Fruit fly (Drosophila melanogaster) whole organism, embryonic: Measurements from ENCODE around the gene Ak1.

Experiments
- Atf-2 ChIP-seq: fragments of 200-800 bp; sonication (Bioruptor generic); optimal IDR thresholded peaks from 2 replicates; lab custom pipeline; 2016; ENCODE audit warnings: missing biosample characterization, missing genetic modification characterization
- B-H2 ChIP-seq: fragments of 200-800 bp; sonication (Bioruptor generic); optimal IDR thresholded peaks from 2 replicates; lab custom pipeline; 2018; ENCODE audit warnings: missing biosample characterization, mild to moderate bottlenecking, missing genetic modification characterization
- CG10654 ChIP-seq: fragments of 200-800 bp; sonication (Bioruptor generic); optimal IDR thresholded peaks from 2 replicates; lab custom pipeline; 2016; ENCODE audit warnings: missing biosample characterization, missing genetic modification characterization
- CG11247 ChIP-seq: fragments of 200-800 bp; sonication (Bioruptor generic); IDR thresholded peaks from 2 replicates; pipeline ENCODE4 v1.3.6; 2022; ENCODE audit warnings: missing biosample characterization, missing genetic modification characterization
- CG12299 ChIP-seq: fragments of 200-800 bp; sonication (Bioruptor generic); optimal IDR thresholded peaks from 2 replicates; lab custom pipeline; 2018; ENCODE audit warnings: missing biosample characterization, mild to moderate bottlenecking, missing genetic modification characterization
- CG12391 ChIP-seq: fragments of 200-800 bp; sonication (Bioruptor generic); optimal IDR thresholded peaks from 3 replicates; lab custom pipeline; 2018; ENCODE audit warnings: missing biosample characterization, mild to moderate bottlenecking, missing genetic modification characterization, moderate library complexity
- CG12744 ChIP-seq: fragments of 200-800 bp; sonication (Bioruptor generic); optimal IDR thresholded peaks from 2 replicates; lab custom pipeline; 2016; ENCODE audit warnings: missing biosample characterization, missing genetic modification characterization
- CG12769 ChIP-seq: fragments of 200-800 bp; sonication (Bioruptor generic); optimal IDR thresholded peaks from 2 replicates; lab custom pipeline; 2019; ENCODE audit warnings: missing biosample characterization, mild to moderate bottlenecking, missing genetic modification characterization, moderate library complexity
- CG13287 ChIP-seq: fragments of 200-800 bp; sonication (Bioruptor generic); IDR thresholded peaks from 2 replicates; pipeline ENCODE4 v1.3.6; 2022; ENCODE audit warnings: missing biosample characterization, missing genetic modification characterization; ENCODE audit not compliant: partially characterized antibody
- CG13296 ChIP-seq: fragments of 200-800 bp; sonication (Bioruptor generic); optimal IDR thresholded peaks from 3 replicates; lab custom pipeline; 2018; ENCODE audit warnings: missing biosample characterization, mild to moderate bottlenecking, missing genetic modification characterization
- CG13894 ChIP-seq: fragments of 200-800 bp; sonication (Bioruptor generic); optimal IDR thresholded peaks from 3 replicates; lab custom pipeline; 2018; ENCODE audit warnings: missing biosample characterization, mild to moderate bottlenecking, missing genetic modification characterization, moderate library complexity
- CG15514 ChIP-seq: fragments of 200-800 bp; sonication (Bioruptor generic); optimal IDR thresholded peaks from 3 replicates; lab custom pipeline; 2017; ENCODE audit warnings: missing biosample characterization, missing genetic modification characterization, mild to moderate bottlenecking, moderate library complexity, missing genetic modification reagents
- CG16779 ChIP-seq: fragments of 200-800 bp; sonication (Bioruptor generic); IDR thresholded peaks from 2 replicates; pipeline ENCODE4 v1.3.6; 2022; ENCODE audit warnings: missing biosample characterization, missing genetic modification characterization
- CG16815 ChIP-seq: fragments of 200-800 bp; sonication (Bioruptor generic); optimal IDR thresholded peaks from 3 replicates; lab custom pipeline; 2017; ENCODE audit warnings: missing biosample characterization, mild to moderate bottlenecking, missing genetic modification characterization
- CG17612 ChIP-seq: fragments of 200-800 bp; sonication (Bioruptor generic); IDR thresholded peaks from 2 replicates; pipeline ENCODE4 v1.3.6; 2022; ENCODE audit warnings: missing biosample characterization, missing genetic modification characterization
- CG18599 ChIP-seq: fragments of 200-800 bp; sonication (Bioruptor generic); optimal IDR thresholded peaks from 3 replicates; lab custom pipeline; 2017; ENCODE audit warnings: missing biosample characterization, missing genetic modification characterization, mild to moderate bottlenecking, moderate library complexity, missing genetic modification reagents
- CG33213 ChIP-seq: fragments of 200-800 bp; sonication (Bioruptor generic); optimal IDR thresholded peaks from 3 replicates; lab custom pipeline; 2016; ENCODE audit warnings: missing biosample characterization, missing genetic modification characterization
- CG4404 ChIP-seq: fragments of 200-800 bp; sonication (Bioruptor generic); IDR thresholded peaks from 2 replicates; pipeline ENCODE4 v1.3.6; 2022; ENCODE audit warnings: missing biosample characterization, missing genetic modification characterization
- CG4820 ChIP-seq: fragments of 200-800 bp; sonication (Bioruptor generic); optimal IDR thresholded peaks from 3 replicates; lab custom pipeline; 2016; ENCODE audit warnings: missing biosample characterization, missing genetic modification characterization
- Elba2 ChIP-seq: fragments of 200-800 bp; sonication (Bioruptor generic); optimal IDR thresholded peaks from 3 replicates; lab custom pipeline; 2016; ENCODE audit warnings: missing biosample characterization, missing genetic modification characterization
- Ets65A ChIP-seq: fragments of 200-800 bp; sonication (Bioruptor generic); peaks from one replicate; lab custom pipeline; 2016; ENCODE audit warnings: missing biosample characterization, missing genetic modification characterization
- HLH3B ChIP-seq: fragments of 200-800 bp; sonication (Bioruptor generic); IDR thresholded peaks from 2 replicates; pipeline ENCODE4 v1.3.6; 2022; ENCODE audit warnings: missing biosample characterization, missing genetic modification characterization
- HLH4C ChIP-seq: fragments of 200-800 bp; sonication (Bioruptor generic); IDR thresholded peaks from 3 replicates; pipeline ENCODE4 v1.3.6; 2022; ENCODE audit warnings: missing biosample characterization, missing genetic modification characterization; ENCODE audit not compliant: partially characterized antibody
- HmgD ChIP-seq: fragments of 200-800 bp; sonication (Bioruptor generic); optimal IDR thresholded peaks from 3 replicates; lab custom pipeline; 2016; ENCODE audit warnings: missing biosample characterization, missing genetic modification characterization
- Hr3 ChIP-seq: fragments of 200-800 bp; sonication (Bioruptor generic); optimal IDR thresholded peaks from 3 replicates; lab custom pipeline; 2016; ENCODE audit warnings: missing biosample characterization, missing genetic modification characterization
- Lpt ChIP-seq: fragments of >200 bp; optimal IDR thresholded peaks from 2 replicates; lab custom pipeline; 2018; ENCODE audit warnings: missing biosample characterization, missing genetic modification characterization
- MTF-1 ChIP-seq: fragments of 200-800 bp; sonication (Bioruptor generic); optimal IDR thresholded peaks from 2 replicates; lab custom pipeline; 2018; ENCODE audit warnings: missing biosample characterization, mild to moderate bottlenecking, missing genetic modification characterization, borderline replicate concordance
- Mes4 ChIP-seq: fragments of 200-800 bp; sonication (Bioruptor generic); optimal IDR thresholded peaks from 2 replicates; lab custom pipeline; 2016; ENCODE audit warnings: missing biosample characterization, missing genetic modification characterization
- Mrtf ChIP-seq: fragments of 200-800 bp; sonication (Bioruptor generic); IDR thresholded peaks from 3 replicates; pipeline ENCODE4 v1.3.6; 2022; ENCODE audit warnings: missing biosample characterization, missing genetic modification characterization
- Myb ChIP-seq: fragments of 200-800 bp; sonication (Bioruptor generic); optimal IDR thresholded peaks from 2 replicates; lab custom pipeline; 2016; ENCODE audit warnings: missing biosample characterization, missing genetic modification characterization
- Neu2 ChIP-seq: fragments of 200-800 bp; sonication (Bioruptor generic); optimal IDR thresholded peaks from 3 replicates; lab custom pipeline; 2016; ENCODE audit warnings: missing biosample characterization, missing genetic modification characterization, borderline replicate concordance
- Nf-YC ChIP-seq: fragments of 200-800 bp; optimal IDR thresholded peaks from 3 replicates; lab custom pipeline; 2019; ENCODE audit warnings: missing biosample characterization, mild to moderate bottlenecking, missing genetic modification characterization, moderate library complexity
- Rfx ChIP-seq: fragments of 200-800 bp; sonication (Bioruptor generic); IDR thresholded peaks from 2 replicates; pipeline ENCODE4 v1.3.6; 2022; ENCODE audit warnings: missing biosample characterization, missing genetic modification characterization
- Scr ChIP-seq: fragments of 200-800 bp; sonication (Bioruptor generic); IDR thresholded peaks from 2 replicates; pipeline ENCODE4 v1.3.6; 2022; ENCODE audit warnings: missing biosample characterization, missing genetic modification characterization; ENCODE audit not compliant: partially characterized antibody
- Ssrp ChIP-seq: fragments of 200-800 bp; sonication (Bioruptor generic); optimal IDR thresholded peaks from 2 replicates; lab custom pipeline; 2018; ENCODE audit warnings: missing biosample characterization, mild to moderate bottlenecking, missing genetic modification characterization, moderate library complexity
- Xbp1 ChIP-seq: fragments of 200-800 bp; sonication (Bioruptor generic); optimal IDR thresholded peaks from 3 replicates; lab custom pipeline; 2016; ENCODE audit warnings: missing biosample characterization, mild to moderate bottlenecking, missing genetic modification characterization
- abd-A ChIP-seq: fragments of 200-800 bp; sonication (Bioruptor generic); optimal IDR thresholded peaks from 3 replicates; lab custom pipeline; 2019; ENCODE audit warnings: missing biosample characterization, mild to moderate bottlenecking, missing genetic modification characterization, moderate library complexity
- al ChIP-seq: fragments of 200-800 bp; sonication (Bioruptor generic); IDR thresholded peaks from 2 replicates; pipeline ENCODE4 v1.3.6; 2022; ENCODE audit warnings: missing biosample characterization, missing genetic modification characterization
- ara ChIP-seq: fragments of 200-800 bp; sonication (Bioruptor generic); IDR thresholded peaks from 2 replicates; pipeline ENCODE4 v1.3.6; 2022; ENCODE audit warnings: missing biosample characterization, missing genetic modification characterization
- bcd ChIP-seq: fragments of 200-800 bp; sonication (Bioruptor generic); optimal IDR thresholded peaks from 2 replicates; lab custom pipeline; 2017; ENCODE audit warnings: missing biosample characterization, mild to moderate bottlenecking, missing genetic modification characterization
- br ChIP-seq: fragments of >200 bp; optimal IDR thresholded peaks from 2 replicates; lab custom pipeline; 2017
- dan ChIP-seq: fragments of 200-800 bp; sonication (Bioruptor generic); IDR thresholded peaks from 2 replicates; pipeline ENCODE4 v1.3.6; 2022; ENCODE audit warnings: missing biosample characterization, missing genetic modification characterization
- dati ChIP-seq: fragments of 200-800 bp; sonication (Bioruptor generic); IDR thresholded peaks from 2 replicates; pipeline ENCODE4 v1.3.6; 2022; ENCODE audit warnings: missing biosample characterization, missing genetic modification characterization
- esg ChIP-seq: fragments of 200-800 bp; sonication (Bioruptor generic); conservative IDR thresholded peaks from 2 replicates; pipeline ENCODE4 v1.3.6; 2022; ENCODE audit warnings: missing biosample characterization, missing genetic modification characterization
- ftz-f1 ChIP-seq: fragments of 200-800 bp; sonication (Bioruptor generic); optimal IDR thresholded peaks from 2 replicates; lab custom pipeline; 2016; ENCODE audit warnings: missing biosample characterization, missing genetic modification characterization
- grn ChIP-seq: fragments of 200-800 bp; sonication (Bioruptor generic); optimal IDR thresholded peaks from 3 replicates; lab custom pipeline; 2017; ENCODE audit warnings: missing biosample characterization, missing genetic modification characterization
- nmo ChIP-seq: fragments of 200-800 bp; sonication (Bioruptor generic); optimal IDR thresholded peaks from 2 replicates; lab custom pipeline; 2018; ENCODE audit warnings: missing biosample characterization, mild to moderate bottlenecking, missing genetic modification characterization, moderate library complexity
- otp ChIP-seq: fragments of 200-800 bp; sonication (Bioruptor generic); IDR thresholded peaks from 3 replicates; pipeline ENCODE4, ENCODE4 v1.3.6; 2022; ENCODE audit warnings: missing biosample characterization, missing genetic modification characterization
- tin ChIP-seq: fragments of 200-800 bp; sonication (Bioruptor generic); optimal IDR thresholded peaks from 3 replicates; lab custom pipeline; 2016; ENCODE audit warnings: missing biosample characterization, missing genetic modification characterization
- tio ChIP-seq: fragments of 200-800 bp; sonication (Bioruptor generic); optimal IDR thresholded peaks from 2 replicates; lab custom pipeline; 2017; ENCODE audit warnings: missing biosample characterization, missing genetic modification characterization, inconsistent platforms
- tll ChIP-seq, 2 experiments: fragments of 200-800 bp in 1 of 2; fragments of >200 bp in 1 of 2; sonication (Bioruptor generic) in 1 of 2; optimal IDR thresholded peaks; 2 replicates each; lab custom pipeline; 2017 to 2019; ENCODE audit warnings: missing biosample characterization in 2 of 2, missing genetic modification characterization in 2 of 2, mild to moderate bottlenecking in 1 of 2, moderate library complexity in 1 of 2
- twi ChIP-seq: fragments of 200-800 bp; optimal IDR thresholded peaks from 2 replicates; lab custom pipeline; 2019; ENCODE audit warnings: missing biosample characterization, mild to moderate bottlenecking, missing genetic modification characterization, moderate library complexity

Ak1 gene

dm6 chr3L:12203736-12204135 is at the start of gene Ak1 (continued):
- no peak for TF ChIP-seq Neu2 (GFP tag; lab: Kevin White, UChicago)
- TF ChIP-seq Scr, result no peak
- TF ChIP-seq grn (GFP tag; lab: Kevin White, UChicago), result no peak
- TF ChIP-seq Xbp1 (GFP tag; lab: Kevin White, UChicago), result no peak
- no peak for TF ChIP-seq CG10654 (GFP tag; lab: Kevin White, UChicago)
- no peak for TF ChIP-seq CG12299 (tag; lab: Kevin White, UChicago)
- peak; percentile 46 for TF ChIP-seq abd-A (tag; lab: Kevin White, UChicago)
- TF ChIP-seq Nf-YC (tag; lab: Kevin White, UChicago), result no peak
- TF ChIP-seq CG13894 (tag; lab: Kevin White, UChicago), result peak; percentile 70
- TF ChIP-seq br (lab: Kevin White, UChicago), result no peak
- TF ChIP-seq CG12391 (tag; lab: Kevin White, UChicago), result no peak
- TF ChIP-seq CG16815 (GFP tag; lab: Kevin White, UChicago), result no peak
- no peak for TF ChIP-seq al
- no peak for TF ChIP-seq Lpt
- TF ChIP-seq tin (GFP tag; lab: Kevin White, UChicago), result no peak
- TF ChIP-seq CG12744, result no peak
- no peak for TF ChIP-seq CG17612 (GFP tag; lab: Robert Waterston, UW)
- TF ChIP-seq CG15514 (GFP tag; lab: Kevin White, UChicago), result peak; percentile 19
- TF ChIP-seq esg (GFP tag; lab: Robert Waterston, UW), result no peak
- no peak for TF ChIP-seq CG4404 (GFP tag; lab: Robert Waterston, UW)
- no peak for TF ChIP-seq Mes4
- no peak for TF ChIP-seq HmgD (GFP tag; lab: Kevin White, UChicago)
- peak; percentile 60 for TF ChIP-seq CG12769 (tag; lab: Kevin White, UChicago)
- TF ChIP-seq ftz-f1 (GFP tag; lab: Kevin White, UChicago), result peak; percentile 7
- no peak for TF ChIP-seq CG13287
- no peak for TF ChIP-seq dati (GFP tag; lab: Robert Waterston, UW)
- no peak for TF ChIP-seq ara
- TF ChIP-seq CG16779, result no peak
- TF ChIP-seq CG33213 (GFP tag; lab: Kevin White, UChicago), result no peak
- no peak for TF ChIP-seq Mrtf (GFP tag; lab: Robert Waterston, UW)
- TF ChIP-seq CG11247 (GFP tag; lab: Robert Waterston, UW), result no peak
- no peak for TF ChIP-seq CG4820 (GFP tag; lab: Kevin White, UChicago)
- TF ChIP-seq Ssrp (tag; lab: Kevin White, UChicago), result no peak
- TF ChIP-seq MTF-1 (GFP tag; lab: Kevin White, UChicago), result no peak
- no peak for TF ChIP-seq CG13296
- no peak for TF ChIP-seq tll (GFP tag; optimal IDR thresholded peaks at IDR 0.05; lab: Kevin White, UChicago)
- TF ChIP-seq HLH3B, result no peak
- no peak for TF ChIP-seq Elba2 (GFP tag; lab: Kevin White, UChicago)
- TF ChIP-seq Rfx (GFP tag; lab: Robert Waterston, UW), result peak; percentile 37; the same call in 1 of the 2 replicates
- no peak for TF ChIP-seq bcd
- peak; percentile 32 for TF ChIP-seq B-H2 (GFP tag; lab: Kevin White, UChicago)
- TF ChIP-seq nmo (GFP tag; lab: Kevin White, UChicago), result no peak
- TF ChIP-seq Hr3 (GFP tag; lab: Kevin White, UChicago), result no peak
- no peak for TF ChIP-seq Atf-2 (GFP tag; lab: Kevin White, UChicago)
- TF ChIP-seq tio (GFP tag; lab: Kevin White, UChicago), result no peak
- TF ChIP-seq twi (tag; lab: Kevin White, UChicago), result no peak
- TF ChIP-seq Ets65A (GFP tag; lab: Kevin White, UChicago), result no peak
- TF ChIP-seq otp (GFP tag; lab: Robert Waterston, UW), result no peak
- TF ChIP-seq Myb (GFP tag; lab: Kevin White, UChicago), result peak; percentile 77
- no peak for TF ChIP-seq dan (GFP tag; lab: Robert Waterston, UW)
- peak; percentile 47; the same call in 1 of the 3 replicates for TF ChIP-seq HLH4C (GFP tag; lab: Robert Waterston, UW)
- TF ChIP-seq CG18599 (GFP tag; lab: Kevin White, UChicago), result no peak
